Fruit fly (Drosophila melanogaster) whole organism: Measurements from ENCODE around the gene CG32161.

Experiments
- CG8478 ChIP-seq: fragments of >200 bp; optimal IDR thresholded peaks from 2 replicates; lab custom pipeline; 2018; ENCODE audit warnings: inconsistent platforms
- Dll ChIP-seq: fragments of >200 bp; optimal IDR thresholded peaks from 2 replicates; lab custom pipeline; 2017
- EcR ChIP-seq, 2 experiments: fragments of >200 bp; optimal IDR thresholded peaks; 2 replicates each; lab custom pipeline; 2017; ENCODE audit warnings: missing biosample characterization in 2 of 2, missing genetic modification characterization in 2 of 2, missing genetic modification reagents in 2 of 2
- pan ChIP-seq: fragments of >200 bp; optimal IDR thresholded peaks from 2 replicates; lab custom pipeline; 2017
- usp ChIP-seq: fragments of >200 bp; optimal IDR thresholded peaks from 2 replicates; lab custom pipeline; 2017; ENCODE audit warnings: missing biosample characterization, missing genetic modification characterization, mixed read lengths

dm6 chr3L:16870723-16871137, 24.7 kb downstream of the CG32161 start:
- TF ChIP-seq pan (lab: Kevin White, UChicago) (no peak), EcR (GFP tag; optimal IDR thresholded peaks at IDR 0.05; lab: Kevin White, UChicago) (no peak), CG8478 (lab: Kevin White, UChicago) (no peak), usp (GFP tag; lab: Kevin White, UChicago) (no peak), Dll (no peak)
